Fruit fly (Drosophila melanogaster) whole organism, pupa: ENCODE results near the gene CG33631.

Experiments
- CG10348 ChIP-seq: fragments of 200-800 bp; sonication (Bioruptor generic); IDR thresholded peaks from 2 replicates; pipeline ENCODE4 v1.3.6; 2022; ENCODE audit warnings: missing biosample characterization, missing genetic modification characterization
- CG12605 ChIP-seq: fragments of 200-800 bp; sonication (Bioruptor generic); IDR thresholded peaks from 2 replicates; pipeline ENCODE4 v1.3.6; 2022; ENCODE audit warnings: missing biosample characterization, missing genetic modification characterization
- CG15710 ChIP-seq: fragments of 200-800 bp; sonication (Bioruptor generic); optimal IDR thresholded peaks from 2 replicates; lab custom pipeline; 2018; ENCODE audit warnings: missing biosample characterization, mild to moderate bottlenecking, missing genetic modification characterization, moderate library complexity
- CG17806 ChIP-seq: fragments of 200-800 bp; sonication (Bioruptor generic); optimal IDR thresholded peaks from 2 replicates; lab custom pipeline; 2018; ENCODE audit warnings: missing biosample characterization, mild to moderate bottlenecking, missing genetic modification characterization, moderate library complexity
- CG4496 ChIP-seq: fragments of 200-800 bp; sonication (Bioruptor generic); IDR thresholded peaks from 3 replicates; pipeline ENCODE4 v1.3.6; 2022; ENCODE audit warnings: missing biosample characterization, missing genetic modification characterization
- CG9948 ChIP-seq: fragments of 200-800 bp; sonication (Bioruptor generic); optimal IDR thresholded peaks from 2 replicates; lab custom pipeline; 2018; ENCODE audit warnings: missing biosample characterization, mild to moderate bottlenecking, missing genetic modification characterization, moderate library complexity
- D1 ChIP-seq: fragments of 200-800 bp; sonication (Bioruptor generic); optimal IDR thresholded peaks from 2 replicates; lab custom pipeline; 2018; ENCODE audit warnings: missing biosample characterization, mild to moderate bottlenecking, missing genetic modification characterization, moderate library complexity
- EcR ChIP-seq: fragments of 200-800 bp; sonication (Bioruptor generic); optimal IDR thresholded peaks from 3 replicates; lab custom pipeline; 2019; ENCODE audit warnings: missing biosample characterization, missing genetic modification characterization, mild to moderate bottlenecking, moderate library complexity, missing genetic modification reagents
- Ets98B ChIP-seq: fragments of 200-800 bp; sonication (Bioruptor generic); IDR thresholded peaks from 2 replicates; pipeline ENCODE4 v1.3.6; 2022; ENCODE audit warnings: missing biosample characterization, missing genetic modification characterization
- Pif1A ChIP-seq: fragments of 200-800 bp; sonication (Bioruptor generic); optimal IDR thresholded peaks from 3 replicates; lab custom pipeline; 2016; ENCODE audit warnings: missing biosample characterization, missing genetic modification characterization
- Pif1B ChIP-seq: fragments of 200-800 bp; sonication (Bioruptor generic); optimal IDR thresholded peaks from 3 replicates; lab custom pipeline; 2016; ENCODE audit warnings: missing biosample characterization, missing genetic modification characterization
- fd96Ca ChIP-seq: fragments of 200-800 bp; sonication (Bioruptor generic); IDR thresholded peaks from 3 replicates; pipeline ENCODE4 v1.3.6; 2022; ENCODE audit warnings: missing biosample characterization, missing genetic modification characterization
- gl ChIP-seq: fragments of 200-800 bp; sonication (Bioruptor generic); optimal IDR thresholded peaks from 2 replicates; lab custom pipeline; 2018; ENCODE audit warnings: missing biosample characterization, mild to moderate bottlenecking, missing genetic modification characterization
- rn ChIP-seq: fragments of 200-800 bp; sonication (Bioruptor generic); IDR thresholded peaks from 2 replicates; pipeline ENCODE4 v1.3.6; 2022; ENCODE audit warnings: missing biosample characterization, missing genetic modification characterization

dm6 chr3R:10042024-10042663 lies 21.7 kb upstream of the CG33631 start:
- TF ChIP-seq Pif1A (GFP tag; lab: Kevin White, UChicago) (no peak), EcR (GFP tag; lab: Kevin White, UChicago) (no peak), CG4496 (GFP tag; lab: Robert Waterston, UW) (no peak), CG9948 (no peak), Pif1B (no peak), CG12605 (GFP tag; lab: Robert Waterston, UW) (no peak), CG10348 (GFP tag; lab: Robert Waterston, UW) (no peak), rn (GFP tag; lab: Robert Waterston, UW) (no peak), CG17806 (tag; lab: Kevin White, UChicago) (no peak), fd96Ca (GFP tag; lab: Robert Waterston, UW) (no peak), CG15710 (tag; lab: Kevin White, UChicago) (no peak), Ets98B (no peak), D1 (tag; lab: Kevin White, UChicago) (no peak), gl (no peak)
